Fruit fly (Drosophila melanogaster): ENCODE results near the gene CG33725.

The CG33725 gene

dm6 chr3L:12529431-12530007 lies 47.1 kb downstream of the CG33725 start (continued):
- TF ChIP-seq E2f1 (GFP tag; IDR thresholded peaks at IDR 0.05): peak; percentile 12; the same call in 1 of the 2 replicates
- TF ChIP-seq tap (tag; optimal IDR thresholded peaks at IDR 0.05): peak; percentile 49
- no peak for TF ChIP-seq CG43689 (GFP tag; IDR thresholded peaks at IDR 0.05)
- TF ChIP-seq run (tag; optimal IDR thresholded peaks at IDR 0.05): peak; percentile 55
- peak; percentile 42 for TF ChIP-seq dmrt11E (tag; optimal IDR thresholded peaks at IDR 0.05)
- peak; percentile 39; the same call in 1 of the 3 replicates for TF ChIP-seq row (GFP tag; IDR thresholded peaks at IDR 0.05)
- TF ChIP-seq Nf-YC (tag; optimal IDR thresholded peaks at IDR 0.05): peak; percentile 19
- TF ChIP-seq CG5180 (GFP tag; optimal IDR thresholded peaks at IDR 0.05): peak; percentile 25
- TF ChIP-seq CG17802 (tag; optimal IDR thresholded peaks at IDR 0.05): peak; percentile 15
- 0 out of 2 replicates have a peak, but pooled peaks have one; percentile 50 for TF ChIP-seq stc (GFP tag; IDR thresholded peaks at IDR 0.05)
- no peak for TF ChIP-seq Trl (optimal IDR thresholded peaks at IDR 0.05)
- no peak for TF ChIP-seq Trl (GFP tag; optimal IDR thresholded peaks at IDR 0.05)
- TF ChIP-seq CG12104 (GFP tag; optimal IDR thresholded peaks at IDR 0.05): peak; percentile 17
- TF ChIP-seq CG4707 (GFP tag; optimal IDR thresholded peaks at IDR 0.05): peak; percentile 19
- TF ChIP-seq CG11398 (GFP tag; optimal IDR thresholded peaks at IDR 0.05): no peak
- TF ChIP-seq Dip3 (GFP tag; optimal IDR thresholded peaks at IDR 0.05): peak; percentile 16
- TF ChIP-seq chif (GFP tag; optimal IDR thresholded peaks at IDR 0.05): peak; percentile 17 to 25
- TF ChIP-seq dmrt99B (tag; optimal IDR thresholded peaks at IDR 0.05): peak; percentile 67
- TF ChIP-seq ATbp (GFP tag; optimal IDR thresholded peaks at IDR 0.05): peak; percentile 40
- TF ChIP-seq H2.0 (GFP tag; IDR thresholded peaks at IDR 0.05): 0 out of 2 replicates have a peak, but pooled peaks have one; percentile 25
- no peak for TF ChIP-seq dan (GFP tag; IDR thresholded peaks at IDR 0.05)
- peak; percentile 22; the same call in 1 of the 2 replicates for TF ChIP-seq CG32532 (GFP tag; IDR thresholded peaks at IDR 0.05)
- peak; percentile 12 for TF ChIP-seq Nf-YB (GFP tag; optimal IDR thresholded peaks at IDR 0.05)
- TF ChIP-seq CG17361 (GFP tag; IDR thresholded peaks at IDR 0.05): peak; percentile 10; the same call in 2 of the 3 replicates
- peak; percentile 7 for TF ChIP-seq CG1792 (GFP tag; optimal IDR thresholded peaks at IDR 0.05)
- peak; percentile 27 for TF ChIP-seq CG5245 (GFP tag; optimal IDR thresholded peaks at IDR 0.05)
- no peak for TF ChIP-seq insv (GFP tag; optimal IDR thresholded peaks at IDR 0.05)
- TF ChIP-seq CG12942 (GFP tag; optimal IDR thresholded peaks at IDR 0.05): peak; percentile 9
- TF ChIP-seq ap (GFP tag; IDR thresholded peaks at IDR 0.05): peak; percentile 29; the same call in 1 of the 2 replicates
- no peak for TF ChIP-seq CG9797 (GFP tag; optimal IDR thresholded peaks at IDR 0.05)
- TF ChIP-seq CG32772 (GFP tag; IDR thresholded peaks at IDR 0.05): peak; percentile 23; the same call in 1 of the 2 replicates
- peak; percentile 44 for TF ChIP-seq CG15601 (tag; optimal IDR thresholded peaks at IDR 0.05)
- peak; percentile 28 for TF ChIP-seq Fer3 (tag; optimal IDR thresholded peaks at IDR 0.05)
- peak; percentile 54 for TF ChIP-seq CG10366 (GFP tag; IDR thresholded peaks at IDR 0.05)
- no peak for TF ChIP-seq Fer1 (GFP tag; optimal IDR thresholded peaks at IDR 0.05)
- no peak for TF ChIP-seq gcm2 (GFP tag; optimal IDR thresholded peaks at IDR 0.05)
- peak in 1 of 2 experiments; percentile 53 for TF ChIP-seq Hr78 (GFP tag; optimal IDR thresholded peaks at IDR 0.05)
- peak; percentile 44 for TF ChIP-seq CG13424 (tag; optimal IDR thresholded peaks at IDR 0.05)
- TF ChIP-seq bcd (GFP tag; optimal IDR thresholded peaks at IDR 0.05): peak; percentile 25
- peak; percentile 31 for TF ChIP-seq MESR4 (GFP tag; optimal IDR thresholded peaks at IDR 0.05)
- TF ChIP-seq shn (GFP tag; optimal IDR thresholded peaks at IDR 0.05): peak; percentile 54
- TF ChIP-seq Oaz (GFP tag; IDR thresholded peaks at IDR 0.05): 0 out of 2 replicates have a peak, but pooled peaks have one; percentile 13
- TF ChIP-seq Six4 (GFP tag; optimal IDR thresholded peaks at IDR 0.05): peak; percentile 22
- peak; percentile 19 for TF ChIP-seq caup (GFP tag; optimal IDR thresholded peaks at IDR 0.05; ENCODE audit: severe bottlenecking)
- no peak for TF ChIP-seq Bdp1 (GFP tag; optimal IDR thresholded peaks at IDR 0.05)
- TF ChIP-seq CG2875 (GFP tag; optimal IDR thresholded peaks at IDR 0.05): peak; percentile 42
- TF ChIP-seq CG31441 (GFP tag; IDR thresholded peaks at IDR 0.05): peak; percentile 67; the same call in 1 of the 2 replicates
- peak; percentile 6 for TF ChIP-seq CG16863 (GFP tag; optimal IDR thresholded peaks at IDR 0.05)
- TF ChIP-seq CG7556 (GFP tag; optimal IDR thresholded peaks at IDR 0.05): peak; percentile 8
